Worm (Caenorhabditis elegans): ENCODE data around the gene sup-9.

DNA sequence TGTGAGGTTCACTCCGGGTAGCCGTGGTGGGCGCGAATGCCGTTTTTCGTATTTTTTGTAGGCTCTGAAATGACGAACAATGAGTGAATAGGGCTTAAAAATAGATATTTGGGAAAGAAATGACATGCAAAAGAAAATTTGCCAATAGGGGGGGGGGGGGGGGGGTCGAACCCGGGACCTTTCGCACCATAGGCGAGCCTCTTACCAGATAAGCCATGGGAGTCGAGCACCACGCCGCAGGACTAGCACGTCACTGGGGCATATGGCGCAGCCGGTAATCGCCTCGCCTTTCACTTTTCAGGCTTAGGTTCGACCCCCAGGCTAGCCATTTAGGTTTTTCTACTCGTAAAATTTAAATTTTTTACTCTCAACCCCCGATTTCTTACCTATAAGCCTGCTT is 32.4 kb upstream of the sup-9 start:
- TF ChIP-seq dve-1 (tag; optimal IDR thresholded peaks at IDR 0.05; ENCODE audit: insufficient read depth): no peak
- no peak for TF ChIP-seq daf-12 (tag; optimal IDR thresholded peaks at IDR 0.05)

Data from whole organism, L4 larva.